Worm (Caenorhabditis elegans) whole organism, young adult: ENCODE data around the gene srab-9.

Source experiments
- F33H1.4 ChIP-seq: fragments of 200-800 bp; sonication (Bioruptor generic); IDR thresholded peaks from 2 replicates; pipeline ENCODE4 v1.3.6; 2022; ENCODE audit warnings: missing genetic modification reagents, missing genetic modification characterization, missing compliant biosample characterization
- F37B4.10 ChIP-seq: fragments of 200-800 bp; sonication (Bioruptor generic); IDR thresholded peaks from 2 replicates; pipeline ENCODE4 v1.3.6; 2022; ENCODE audit warnings: missing genetic modification characterization, missing compliant biosample characterization
- K11D2.4 ChIP-seq: fragments of 200-800 bp; sonication (Bioruptor generic); IDR thresholded peaks from 2 replicates; pipeline ENCODE4 v1.3.6; 2022; ENCODE audit warnings: missing genetic modification reagents, missing genetic modification characterization, missing compliant biosample characterization
- Y56A3A.18 ChIP-seq: fragments of 200-800 bp; sonication (Bioruptor generic); IDR thresholded peaks from 2 replicates; pipeline ENCODE4 v1.3.6; 2022; ENCODE audit warnings: missing genetic modification reagents, missing genetic modification characterization, missing compliant biosample characterization
- Y67H2A.10 ChIP-seq: fragments of 200-800 bp; sonication (Bioruptor generic); conservative IDR thresholded peaks from 2 replicates; pipeline ENCODE4 v1.3.6; 2022; ENCODE audit warnings: missing genetic modification reagents, missing genetic modification characterization, missing compliant biosample characterization
- ama-1 ChIP-seq, 3 experiments: fragments of 150-350 bp in 1 of 3; sonication (generic microtip) in 2 of 3; optimal IDR thresholded peaks; 2 replicates each; lab custom pipeline; 2014 to 2018; ENCODE audit warnings: missing biosample characterization in 2 of 3, missing genetic modification characterization in 2 of 3, missing genetic modification reagents in 2 of 3
- athp-1 ChIP-seq: sonication (generic microtip); optimal IDR thresholded peaks from 2 replicates; lab custom pipeline; 2017; ENCODE audit warnings: mild to moderate bottlenecking, missing genetic modification characterization, missing compliant biosample characterization
- attf-6 ChIP-seq: fragments of 200-800 bp; sonication (Bioruptor generic); IDR thresholded peaks from 2 replicates; pipeline ENCODE4 v1.3.6; 2022; ENCODE audit warnings: missing genetic modification reagents, missing genetic modification characterization, missing compliant biosample characterization
- bed-2 ChIP-seq: fragments of 200-800 bp; sonication (Bioruptor generic); IDR thresholded peaks from 2 replicates; pipeline ENCODE4 v1.3.6; 2022; ENCODE audit warnings: missing genetic modification reagents, missing genetic modification characterization, missing compliant biosample characterization
- ccch-3 ChIP-seq: fragments of 200-800 bp; sonication (Bioruptor generic); optimal IDR thresholded peaks from 2 replicates; lab custom pipeline; 2018; ENCODE audit warnings: mild to moderate bottlenecking, missing genetic modification characterization, missing compliant biosample characterization
- cebp-2 ChIP-seq: fragments of 200-800 bp; sonication (Bioruptor generic); IDR thresholded peaks from 2 replicates; pipeline ENCODE4 v1.3.6; 2022; ENCODE audit warnings: missing genetic modification characterization, missing compliant biosample characterization
- ceh-100 ChIP-seq: fragments of 200-800 bp; sonication (Bioruptor generic); IDR thresholded peaks from 2 replicates; pipeline ENCODE4 v1.3.6; 2022; ENCODE audit warnings: missing genetic modification reagents, missing genetic modification characterization, missing compliant biosample characterization
- ceh-27 ChIP-seq: fragments of 200-800 bp; sonication (Bioruptor generic); optimal IDR thresholded peaks from 2 replicates; lab custom pipeline; 2018; ENCODE audit warnings: mild to moderate bottlenecking, missing genetic modification characterization, moderate library complexity, missing compliant biosample characterization
- ceh-58 ChIP-seq: fragments of 200-800 bp; sonication (Bioruptor generic); IDR thresholded peaks from 2 replicates; pipeline ENCODE4 v1.3.6; 2022; ENCODE audit warnings: missing genetic modification characterization, missing compliant biosample characterization
- die-1 ChIP-seq: sonication (generic microtip); optimal IDR thresholded peaks from 2 replicates; lab custom pipeline; 2016; ENCODE audit warnings: missing genotype, mild to moderate bottlenecking, missing genetic modification characterization, missing compliant biosample characterization
- ekl-4 ChIP-seq: fragments of 200-800 bp; sonication (Bioruptor generic); IDR thresholded peaks from 2 replicates; pipeline ENCODE4 v1.3.6; 2022; ENCODE audit warnings: missing genetic modification reagents, missing genetic modification characterization, missing compliant biosample characterization
- ets-4 ChIP-seq: fragments of 200-800 bp; sonication (Bioruptor generic); optimal IDR thresholded peaks from 2 replicates; lab custom pipeline; 2018; ENCODE audit warnings: mild to moderate bottlenecking, missing genetic modification characterization, missing compliant biosample characterization
- gei-17 ChIP-seq: fragments of 200-800 bp; sonication (Bioruptor generic); optimal IDR thresholded peaks from 2 replicates; lab custom pipeline; 2018; ENCODE audit warnings: mild to moderate bottlenecking, missing genetic modification characterization, missing compliant biosample characterization
- hlh-12 ChIP-seq: sonication (generic microtip); optimal IDR thresholded peaks from 2 replicates; lab custom pipeline; 2016; ENCODE audit warnings: missing genetic modification characterization, missing compliant biosample characterization
- hmg-20 ChIP-seq: fragments of 200-800 bp; sonication (Bioruptor generic); IDR thresholded peaks from 2 replicates; pipeline ENCODE4 v1.3.6; 2022; ENCODE audit warnings: missing genetic modification reagents, missing genetic modification characterization, missing compliant biosample characterization
- let-607 ChIP-seq, 2 experiments: fragments of 200-800 bp in 1 of 2; sonication (Bioruptor generic) in 1 of 2; sonication (generic microtip) in 1 of 2; optimal IDR thresholded peaks; 2 replicates each; lab custom pipeline; 2016 to 2018; ENCODE audit warnings: mild to moderate bottlenecking in 2 of 2, missing compliant biosample characterization in 2 of 2, missing genetic modification characterization in 2 of 2, moderate library complexity in 2 of 2, missing genotype in 1 of 2
- lin-40 ChIP-seq: sonication (generic microtip); optimal IDR thresholded peaks from 2 replicates; lab custom pipeline; 2016; ENCODE audit warnings: missing genetic modification characterization, mild to moderate bottlenecking, missing compliant biosample characterization, missing genotype, missing genetic modification reagents
- lir-1 ChIP-seq: fragments of 200-800 bp; sonication (Bioruptor generic); conservative IDR thresholded peaks from 2 replicates; pipeline ENCODE4 v1.3.6; 2022; ENCODE audit warnings: missing genetic modification reagents, missing genetic modification characterization, missing compliant biosample characterization
- lsl-1 ChIP-seq: fragments of 200-800 bp; sonication (Bioruptor generic); optimal IDR thresholded peaks from 2 replicates; lab custom pipeline; 2018; ENCODE audit warnings: mild to moderate bottlenecking, missing genetic modification characterization, moderate library complexity, missing compliant biosample characterization
- madf-6 ChIP-seq: fragments of 200-800 bp; sonication (Bioruptor generic); IDR thresholded peaks from 2 replicates; pipeline ENCODE4 v1.3.6; 2022; ENCODE audit warnings: missing genetic modification reagents, missing genetic modification characterization, missing compliant biosample characterization
- mcd-1 ChIP-seq: fragments of 200-800 bp; sonication (Bioruptor generic); IDR thresholded peaks from 2 replicates; pipeline ENCODE4 v1.3.6; 2022; ENCODE audit warnings: missing genetic modification reagents, missing genetic modification characterization, missing compliant biosample characterization
- nfya-1 ChIP-seq: sonication (generic microtip); optimal IDR thresholded peaks from 2 replicates; lab custom pipeline; 2017; ENCODE audit warnings: antibody characterized with exemption, missing compliant biosample characterization, missing genetic modification characterization, borderline replicate concordance; ENCODE audit not compliant: insufficient read depth
- nhr-120 ChIP-seq: fragments of 200-800 bp; sonication (Bioruptor generic); IDR thresholded peaks from 2 replicates; pipeline ENCODE4 v1.3.6; 2022; ENCODE audit warnings: missing genetic modification characterization, missing compliant biosample characterization
- nhr-179 ChIP-seq: sonication (generic microtip); optimal IDR thresholded peaks from 2 replicates; lab custom pipeline; 2016; ENCODE audit warnings: mild to moderate bottlenecking, missing genetic modification characterization, missing compliant biosample characterization
- nhr-80 ChIP-seq: sonication (generic microtip); optimal IDR thresholded peaks from 2 replicates; lab custom pipeline; 2016; ENCODE audit warnings: missing genetic modification characterization, missing compliant biosample characterization
- pbrm-1 ChIP-seq: fragments of 200-800 bp; sonication (Bioruptor generic); IDR thresholded peaks from 2 replicates; pipeline ENCODE4 v1.3.6; 2022; ENCODE audit warnings: missing genetic modification reagents, missing genetic modification characterization, missing compliant biosample characterization
- repo-1 ChIP-seq: sonication (generic microtip); optimal IDR thresholded peaks from 2 replicates; lab custom pipeline; 2017; ENCODE audit warnings: mild to moderate bottlenecking, missing genetic modification characterization, missing compliant biosample characterization
- sdz-38 ChIP-seq: sonication (generic microtip); optimal IDR thresholded peaks from 2 replicates; lab custom pipeline; 2016; ENCODE audit warnings: missing genotype, missing genetic modification characterization, missing compliant biosample characterization
- snpc-1.1 ChIP-seq: sonication (generic microtip); optimal IDR thresholded peaks from 2 replicates; lab custom pipeline; 2017; ENCODE audit warnings: missing genetic modification characterization, mild to moderate bottlenecking, missing compliant biosample characterization, antibody characterized with exemption, moderate library complexity, missing genotype, missing genetic modification reagents; ENCODE audit not compliant: insufficient read depth
- snpc-3.4 ChIP-seq: sonication (generic microtip); optimal IDR thresholded peaks from 2 replicates; lab custom pipeline; 2017; ENCODE audit warnings: missing genetic modification characterization, mild to moderate bottlenecking, missing compliant biosample characterization, antibody characterized with exemption, moderate library complexity, missing genotype, missing genetic modification reagents
- snpc-4 ChIP-seq, 5 experiments: fragments of 150-350 bp in 1 of 5; sonication (generic microtip) in 4 of 5; optimal IDR thresholded peaks; 2 replicates each; lab custom pipeline; 2014 to 2018; ENCODE audit warnings: missing genetic modification characterization in 5 of 5, missing biosample characterization in 3 of 5, antibody characterized with exemption in 2 of 5, mild to moderate bottlenecking in 2 of 5, missing compliant biosample characterization in 2 of 5, missing genotype in 2 of 5, moderate library complexity in 2 of 5, missing genetic modification reagents in 1 of 5
- somi-1 ChIP-seq: fragments of 200-800 bp; sonication (Bioruptor generic); optimal IDR thresholded peaks from 2 replicates; lab custom pipeline; 2018; ENCODE audit warnings: mild to moderate bottlenecking, missing genetic modification characterization, missing compliant biosample characterization
- xnd-1 ChIP-seq: sonication (generic microtip); optimal IDR thresholded peaks from 2 replicates; lab custom pipeline; 2016; ENCODE audit warnings: missing genotype, missing genetic modification reagents, missing genetic modification characterization, missing compliant biosample characterization
- zim-3 ChIP-seq: sonication (generic microtip); optimal IDR thresholded peaks from 2 replicates; lab custom pipeline; 2017; ENCODE audit warnings: mild to moderate bottlenecking, missing genetic modification characterization, moderate library complexity, missing compliant biosample characterization

srab-9 gene

DNA sequence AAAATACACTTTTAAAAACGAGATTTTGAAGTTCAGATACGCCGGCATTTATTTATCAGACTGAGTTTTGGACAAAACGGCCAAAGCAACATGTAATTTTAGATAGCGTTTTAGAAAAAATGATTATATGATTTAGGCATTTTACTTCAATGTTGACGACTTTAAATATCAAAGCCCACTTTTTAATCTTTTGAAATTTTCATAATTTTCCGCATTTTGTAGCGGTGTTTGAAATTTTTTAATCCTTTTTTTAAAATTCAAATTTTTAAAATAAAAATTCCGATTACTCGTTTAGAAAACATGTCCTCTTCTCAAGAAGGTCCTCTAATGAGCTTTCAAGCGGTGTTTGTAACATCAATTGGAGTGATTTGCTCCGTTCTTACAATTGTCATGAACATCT lies 28.7 kb upstream of the srab-9 start, which contains the start of gene srbc-6:
TSS of gene srbc-6 (plus strand) at position 301 of the 400 bp plus-strand sequence.
- TF ChIP-seq ceh-100 (GFP tag; lab: Robert Waterston, UW) (no peak), ccch-3 (GFP tag; lab: Kevin White, UChicago) (no peak)

ce11 chrV:3168650-3169049 lies 27.6 kb upstream of the srab-9 start, which contains the start of gene C36C5.15:
Gene C36C5.15 (minus strand): TSS chrV:3168750.
- TF ChIP-seq bed-2, result no peak

- no peak for TF ChIP-seq nhr-80 (tag; lab: Kevin White, UChicago)
- TF ChIP-seq, all 124 proteins: peak for 0
Measured at ce11 chrV:3166260-3166659, 25.2 kb upstream of the srab-9 start, which contains the start of gene C36C5.4. Gene C36C5.4 (plus strand): TSS chrV:3166560.

- no peak for TF ChIP-seq F37B4.10 (GFP tag; lab: Robert Waterston, UW)
- no peak for TF ChIP-seq xnd-1 (tag; lab: Kevin White, UChicago)
- no peak for TF ChIP-seq nhr-179 (tag; lab: Kevin White, UChicago)
- TF ChIP-seq pbrm-1 (GFP tag; lab: Robert Waterston, UW), result no peak
- TF ChIP-seq nfya-1 (tag; lab: Kevin White, UChicago), result no peak
- no peak for TF ChIP-seq ceh-58 (GFP tag; lab: Robert Waterston, UW)
- TF ChIP-seq die-1 (tag; lab: Kevin White, UChicago), result no peak
- TF ChIP-seq cebp-2 (GFP tag; lab: Robert Waterston, UW), result no peak
Measured at ce11 chrV:3165438-3165837, 24.3 kb upstream of the srab-9 start, which contains the start of gene C36C5.14. Gene C36C5.14 (minus strand): TSS chrV:3165538.

DNA sequence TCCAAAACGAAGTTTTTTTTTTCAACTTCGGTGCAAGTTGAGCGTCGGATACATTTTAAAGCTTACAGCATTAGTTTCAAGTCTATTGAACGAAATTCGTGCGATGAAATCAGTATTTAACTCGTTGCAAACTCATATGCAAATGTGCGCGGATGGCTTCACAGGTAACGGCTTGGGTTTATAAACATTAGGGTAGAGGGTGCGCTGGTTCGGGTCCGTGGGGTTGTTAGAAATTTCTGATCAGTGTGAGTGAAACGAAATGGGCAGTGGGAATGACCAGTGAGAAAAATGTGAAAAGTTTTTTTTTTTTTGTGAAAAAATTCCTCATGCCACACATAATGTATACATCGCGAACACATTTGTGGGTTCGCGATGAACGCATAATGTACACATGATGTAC lies 22.1 kb upstream of the srab-9 start:
- TF ChIP-seq let-607 (tag; optimal IDR thresholded peaks at IDR 0.05; lab: Kevin White, UChicago) (no peak), repo-1 (tag; lab: Kevin White, UChicago) (no peak), somi-1 (GFP tag; lab: Kevin White, UChicago) (no peak), Y67H2A.10 (GFP tag; lab: Robert Waterston, UW) (no peak), madf-6 (GFP tag; lab: Robert Waterston, UW) (peak; percentile 56; the same call in 1 of the 2 replicates), attf-6 (GFP tag; lab: Robert Waterston, UW) (no peak), snpc-1.1 (no peak), nfya-1 (tag; lab: Kevin White, UChicago) (no peak), nhr-120 (GFP tag; lab: Robert Waterston, UW) (no peak), Y56A3A.18 (GFP tag; lab: Robert Waterston, UW) (peak; percentile 62; the same call in 1 of the 2 replicates), lin-40 (no peak), mcd-1 (GFP tag; lab: Robert Waterston, UW) (0 out of 2 replicates have a peak, but pooled peaks have one; percentile 21), zim-3 (tag; lab: Kevin White, UChicago) (peak; percentile 22), ekl-4 (GFP tag; lab: Robert Waterston, UW) (no peak), ama-1 (optimal IDR thresholded peaks at IDR 0.05; lab: Kevin White, UChicago) (no peak), ama-1 (GFP tag; optimal IDR thresholded peaks at IDR 0.05; lab: Kevin White, UChicago) (no peak), F33H1.4 (GFP tag; lab: Robert Waterston, UW) (peak; percentile 27; the same call in 1 of the 2 replicates), ets-4 (GFP tag; lab: Kevin White, UChicago) (no peak), lir-1 (GFP tag; lab: Robert Waterston, UW) (no peak), K11D2.4 (GFP tag; lab: Robert Waterston, UW) (no peak), ceh-27 (GFP tag; lab: Kevin White, UChicago) (no peak), lsl-1 (GFP tag; lab: Kevin White, UChicago) (peak; percentile 40), nhr-179 (tag; lab: Kevin White, UChicago) (no peak), snpc-3.4 (peak; percentile 1), hlh-12 (tag; lab: Kevin White, UChicago) (no peak), sdz-38 (tag; lab: Kevin White, UChicago) (no peak), gei-17 (GFP tag; lab: Kevin White, UChicago) (no peak), hmg-20 (GFP tag; lab: Robert Waterston, UW) (0 out of 2 replicates have a peak, but pooled peaks have one; percentile 6), athp-1 (tag; lab: Kevin White, UChicago) (peak; percentile 48), snpc-4 (GFP tag; optimal IDR thresholded peaks at IDR 0.05; lab: Kevin White, UChicago) (peak; percentile 69), snpc-4 (tag; optimal IDR thresholded peaks at IDR 0.05; lab: Kevin White, UChicago) (peak in 1 of 4 experiments; percentile 59)
